Worm (Caenorhabditis elegans): ENCODE data around the gene fndc-1.

fndc-1 gene

ce11 chrII:11241497-11241896 is 4.4 kb upstream of the fndc-1 start:
- TF ChIP-seq med-1 (GFP tag; optimal IDR thresholded peaks at IDR 0.05; ENCODE audit: insufficient read depth): no peak
- no peak for TF ChIP-seq klf-2 (GFP tag; conservative IDR thresholded peaks at IDR 0.05)
- no peak for TF ChIP-seq cog-1 (tag; optimal IDR thresholded peaks at IDR 0.05)
- no peak for TF ChIP-seq T22C8.4 (GFP tag; IDR thresholded peaks at IDR 0.05)
- no peak for TF ChIP-seq ztf-29 (GFP tag; IDR thresholded peaks at IDR 0.05)
- TF ChIP-seq ref-1 (GFP tag; conservative IDR thresholded peaks at IDR 0.05): no peak
- no peak for TF ChIP-seq tab-1 (GFP tag; IDR thresholded peaks at IDR 0.05)
- no peak for TF ChIP-seq flt-1 (GFP tag; IDR thresholded peaks at IDR 0.05)
- no peak for TF ChIP-seq ztf-23 (GFP tag; IDR thresholded peaks at IDR 0.05)

DNA sequence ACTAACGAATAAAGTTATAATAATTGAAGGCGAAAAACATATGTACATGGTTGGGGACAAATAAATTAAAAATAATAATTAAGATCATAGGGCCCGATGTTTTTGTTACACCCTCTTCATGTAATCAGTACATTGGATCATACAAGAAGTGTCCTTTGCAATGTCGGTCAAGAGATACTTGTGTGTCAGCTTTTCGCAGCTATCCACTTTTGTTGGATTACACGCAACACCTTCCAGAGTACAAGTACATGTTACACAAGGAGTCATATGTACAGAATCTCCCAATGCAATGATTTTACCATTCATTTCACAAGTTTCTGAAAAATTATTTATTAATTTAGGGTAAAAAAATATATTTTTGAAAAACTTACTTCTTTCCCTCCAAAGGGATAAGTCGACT is 3.8 kb upstream of the fndc-1 start:
- TF ChIP-seq flt-1 (GFP tag; IDR thresholded peaks at IDR 0.05): no peak
- no peak for TF ChIP-seq med-1 (GFP tag; optimal IDR thresholded peaks at IDR 0.05; ENCODE audit: insufficient read depth)
- no peak for TF ChIP-seq tab-1 (GFP tag; IDR thresholded peaks at IDR 0.05)
- no peak for TF ChIP-seq ztf-29 (GFP tag; IDR thresholded peaks at IDR 0.05)
- TF ChIP-seq cog-1 (tag; optimal IDR thresholded peaks at IDR 0.05): no peak
- no peak for TF ChIP-seq ztf-23 (GFP tag; IDR thresholded peaks at IDR 0.05)
- no peak for TF ChIP-seq ref-1 (GFP tag; conservative IDR thresholded peaks at IDR 0.05)
- no peak for TF ChIP-seq klf-2 (GFP tag; conservative IDR thresholded peaks at IDR 0.05)

- no peak for TF ChIP-seq T22C8.4 (GFP tag; IDR thresholded peaks at IDR 0.05)
- no peak for TF ChIP-seq ztf-23 (GFP tag; IDR thresholded peaks at IDR 0.05)
- TF ChIP-seq flt-1 (GFP tag; IDR thresholded peaks at IDR 0.05): no peak
- TF ChIP-seq ref-1 (GFP tag; conservative IDR thresholded peaks at IDR 0.05): no peak
- no peak for TF ChIP-seq cog-1 (tag; optimal IDR thresholded peaks at IDR 0.05)
- TF ChIP-seq med-1 (GFP tag; optimal IDR thresholded peaks at IDR 0.05; ENCODE audit: insufficient read depth): no peak
- TF ChIP-seq ztf-29 (GFP tag; IDR thresholded peaks at IDR 0.05): no peak
- TF ChIP-seq tab-1 (GFP tag; IDR thresholded peaks at IDR 0.05): no peak
- no peak for TF ChIP-seq klf-2 (GFP tag; conservative IDR thresholded peaks at IDR 0.05)
Measured at ce11 chrII:11240214-11240613, 3.1 kb upstream of the fndc-1 start.

- TF ChIP-seq ztf-29 (GFP tag; IDR thresholded peaks at IDR 0.05) (no peak), ztf-23 (GFP tag; IDR thresholded peaks at IDR 0.05) (no peak), med-1 (GFP tag; optimal IDR thresholded peaks at IDR 0.05; ENCODE audit: insufficient read depth) (no peak), cog-1 (tag; optimal IDR thresholded peaks at IDR 0.05) (peak; percentile 80), flt-1 (GFP tag; IDR thresholded peaks at IDR 0.05) (0 out of 2 replicates have a peak, but pooled peaks have one; percentile 4), klf-2 (GFP tag; conservative IDR thresholded peaks at IDR 0.05) (no peak)
Measured at ce11 chrII:11238869-11239647, 1.9 kb upstream of the fndc-1 start, which contains the start of the genes rpn-9 and T06D8.9. Gene rpn-9 (minus strand): TSS chrII:11238919. Gene T06D8.9 (plus strand): TSS chrII:11239597.

ce11 chrII:11236274-11236673 is 851 bp downstream of the fndc-1 start, which contains the start of gene cchl-1:
Gene cchl-1 (minus strand): TSS chrII:11236387.
- no peak for TF ChIP-seq flt-1 (GFP tag; IDR thresholded peaks at IDR 0.05)
- no peak for TF ChIP-seq ztf-23 (GFP tag; IDR thresholded peaks at IDR 0.05)
- TF ChIP-seq tab-1 (GFP tag; IDR thresholded peaks at IDR 0.05): no peak
- TF ChIP-seq ref-1 (GFP tag; conservative IDR thresholded peaks at IDR 0.05): no peak
- no peak for TF ChIP-seq klf-2 (GFP tag; conservative IDR thresholded peaks at IDR 0.05)
- no peak for TF ChIP-seq ztf-29 (GFP tag; IDR thresholded peaks at IDR 0.05)
- TF ChIP-seq T22C8.4 (GFP tag; IDR thresholded peaks at IDR 0.05): no peak
- TF ChIP-seq cog-1 (tag; optimal IDR thresholded peaks at IDR 0.05): no peak
- no peak for TF ChIP-seq med-1 (GFP tag; optimal IDR thresholded peaks at IDR 0.05; ENCODE audit: insufficient read depth)

ce11 chrII:11234751-11235150 is 2.4 kb downstream of the fndc-1 start, which contains the start of gene cox-15:
Gene cox-15 (minus strand): TSS chrII:11234952.
- no peak for TF ChIP-seq ref-1 (GFP tag; conservative IDR thresholded peaks at IDR 0.05)
- TF ChIP-seq T22C8.4 (GFP tag; IDR thresholded peaks at IDR 0.05): no peak
- no peak for TF ChIP-seq ztf-29 (GFP tag; IDR thresholded peaks at IDR 0.05)

ce11 chrII:11226379-11226778 is 10.7 kb downstream of the fndc-1 start, which contains the start of gene T06D8.2:
Gene T06D8.2 (plus strand): TSS chrII:11226679.
- TF ChIP-seq med-1 (GFP tag; optimal IDR thresholded peaks at IDR 0.05; ENCODE audit: insufficient read depth): no peak
- no peak for TF ChIP-seq T22C8.4 (GFP tag; IDR thresholded peaks at IDR 0.05)
- no peak for TF ChIP-seq tab-1 (GFP tag; IDR thresholded peaks at IDR 0.05)
- no peak for TF ChIP-seq ztf-23 (GFP tag; IDR thresholded peaks at IDR 0.05)
- TF ChIP-seq klf-2 (GFP tag; conservative IDR thresholded peaks at IDR 0.05): no peak
- no peak for TF ChIP-seq flt-1 (GFP tag; IDR thresholded peaks at IDR 0.05)
- no peak for TF ChIP-seq ref-1 (GFP tag; conservative IDR thresholded peaks at IDR 0.05)
- TF ChIP-seq cog-1 (tag; optimal IDR thresholded peaks at IDR 0.05): no peak
- TF ChIP-seq ztf-29 (GFP tag; IDR thresholded peaks at IDR 0.05): no peak

DNA sequence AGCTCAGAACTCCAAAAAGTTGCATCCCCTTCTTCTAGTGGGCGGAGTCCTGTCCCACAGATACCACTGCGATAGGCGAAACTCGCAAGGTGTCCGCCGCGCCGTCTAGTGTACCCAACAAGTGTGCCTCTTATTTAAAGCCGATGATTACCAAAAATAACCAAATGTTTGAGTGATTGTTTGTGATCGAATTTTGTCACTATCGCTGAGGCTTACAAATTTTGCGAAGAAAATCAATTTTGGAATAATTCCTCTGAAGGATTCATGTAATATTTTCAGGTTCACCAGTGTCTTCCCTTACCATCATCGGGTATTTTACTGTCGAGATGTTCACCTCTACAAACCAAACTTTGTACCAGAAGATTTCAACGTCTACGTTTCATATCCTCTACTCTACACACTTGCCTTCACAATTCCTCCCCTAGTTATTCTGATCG is 13.1 kb downstream of the fndc-1 start:
- TF ChIP-seq tab-1 (GFP tag; IDR thresholded peaks at IDR 0.05) (no peak; the same call in 1 of the 2 replicates), med-1 (GFP tag; optimal IDR thresholded peaks at IDR 0.05; ENCODE audit: insufficient read depth) (no peak), klf-2 (GFP tag; conservative IDR thresholded peaks at IDR 0.05) (no peak), T22C8.4 (GFP tag; IDR thresholded peaks at IDR 0.05) (no peak), ztf-29 (GFP tag; IDR thresholded peaks at IDR 0.05) (no peak), ref-1 (GFP tag; conservative IDR thresholded peaks at IDR 0.05) (no peak), cog-1 (tag; optimal IDR thresholded peaks at IDR 0.05) (no peak), flt-1 (GFP tag; IDR thresholded peaks at IDR 0.05) (no peak), ztf-23 (GFP tag; IDR thresholded peaks at IDR 0.05) (no peak)

DNA sequence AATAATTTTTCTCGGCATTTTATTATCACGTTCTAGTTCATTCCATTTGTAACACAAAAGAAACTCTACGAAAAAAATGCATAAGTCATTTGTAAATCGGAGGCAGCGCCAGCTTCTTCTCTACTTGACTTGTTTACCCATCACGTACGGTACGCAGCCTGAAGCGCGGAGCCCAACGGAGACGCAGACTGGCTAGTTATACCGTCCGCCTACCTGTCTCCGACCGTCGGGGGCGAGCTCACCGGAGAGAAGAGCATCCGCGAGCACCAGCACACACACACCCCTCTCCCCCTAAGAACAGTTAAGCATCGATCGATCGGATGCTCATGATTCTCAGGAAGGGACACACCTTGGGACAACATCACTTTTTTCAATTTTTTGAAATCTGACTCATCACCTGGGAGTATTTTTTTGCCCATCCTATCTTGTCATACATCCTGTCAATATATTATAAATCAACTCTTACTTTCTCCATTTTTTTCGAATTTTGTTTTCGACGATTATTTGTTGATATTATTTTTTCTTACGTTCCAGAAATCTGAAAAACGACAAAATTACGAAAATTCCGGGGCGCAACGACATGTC is 15.3 kb downstream of the fndc-1 start, which contains the start of gene plpr-1:
Gene plpr-1, plus strand, starts transcription at position 535 of the 585 bp plus-strand sequence.
- TF ChIP-seq ref-1 (GFP tag; conservative IDR thresholded peaks at IDR 0.05): no peak
- no peak for TF ChIP-seq ztf-23 (GFP tag; IDR thresholded peaks at IDR 0.05)
- no peak for TF ChIP-seq flt-1 (GFP tag; IDR thresholded peaks at IDR 0.05)
- no peak for TF ChIP-seq tab-1 (GFP tag; IDR thresholded peaks at IDR 0.05)
- no peak for TF ChIP-seq cog-1 (tag; optimal IDR thresholded peaks at IDR 0.05)
- TF ChIP-seq klf-2 (GFP tag; conservative IDR thresholded peaks at IDR 0.05): no peak
